Worm (Caenorhabditis elegans) whole organism, L2 larva: Measurements from ENCODE around the gene C36E8.4.

Source experiments
- C34F6.9 ChIP-seq: fragments of 150-350 bp; optimal IDR thresholded peaks from 2 replicates; lab custom pipeline; 2014; ENCODE audit warnings: missing biosample characterization, missing genetic modification characterization
- F13H6.1 ChIP-seq: sonication (generic microtip); optimal IDR thresholded peaks from 2 replicates; lab custom pipeline; 2016; ENCODE audit warnings: missing genetic modification characterization, missing compliant biosample characterization
- R02D3.7 ChIP-seq: fragments of 150-350 bp; optimal IDR thresholded peaks from 2 replicates; lab custom pipeline; 2014; ENCODE audit warnings: missing biosample characterization, missing genetic modification characterization
- Y55F3AM.14 ChIP-seq: fragments of 200-800 bp; sonication (Bioruptor generic); optimal IDR thresholded peaks from 2 replicates; lab custom pipeline; 2018; ENCODE audit warnings: mild to moderate bottlenecking, missing genetic modification characterization, missing compliant biosample characterization
- ZK546.5 ChIP-seq: sonication (generic microtip); optimal IDR thresholded peaks from 2 replicates; lab custom pipeline; 2017; ENCODE audit warnings: missing biosample characterization, missing genetic modification characterization
- alr-1 ChIP-seq: fragments of 150-350 bp; optimal IDR thresholded peaks from 2 replicates; lab custom pipeline; 2014; ENCODE audit warnings: missing biosample characterization, missing genetic modification characterization
- ama-1 ChIP-seq: fragments of 150-350 bp; optimal IDR thresholded peaks from 2 replicates; lab custom pipeline; 2018; ENCODE audit warnings: inconsistent platforms
- blmp-1 ChIP-seq: sonication (generic microtip); optimal IDR thresholded peaks from 2 replicates; lab custom pipeline; 2017; ENCODE audit warnings: missing genetic modification characterization, mild to moderate bottlenecking, missing compliant biosample characterization, antibody characterized with exemption, moderate library complexity; ENCODE audit not compliant: insufficient read depth
- ceh-16 ChIP-seq: fragments of 150-350 bp; optimal IDR thresholded peaks from 2 replicates; lab custom pipeline; 2014; ENCODE audit warnings: missing biosample characterization, missing genetic modification characterization
- ceh-82 ChIP-seq: fragments of 150-350 bp; optimal IDR thresholded peaks from 2 replicates; lab custom pipeline; 2014; ENCODE audit warnings: missing biosample characterization, missing genetic modification characterization
- crh-2 ChIP-seq: sonication (generic microtip); optimal IDR thresholded peaks from 2 replicates; lab custom pipeline; 2017; ENCODE audit warnings: missing biosample characterization, missing genetic modification characterization
- dmd-4 ChIP-seq: sonication (generic microtip); optimal IDR thresholded peaks from 2 replicates; lab custom pipeline; 2017; ENCODE audit warnings: missing biosample characterization, missing genetic modification characterization
- elt-1 ChIP-seq: fragments of 150-350 bp; optimal IDR thresholded peaks from 2 replicates; lab custom pipeline; 2014; ENCODE audit warnings: missing biosample characterization, missing genetic modification characterization
- elt-3 ChIP-seq: sonication (generic microtip); optimal IDR thresholded peaks from 2 replicates; lab custom pipeline; 2017; ENCODE audit warnings: missing biosample characterization, missing genetic modification characterization
- fos-1 ChIP-seq: fragments of 150-350 bp; optimal IDR thresholded peaks from 2 replicates; lab custom pipeline; 2014; ENCODE audit warnings: missing biosample characterization, missing genetic modification characterization
- gmeb-1 ChIP-seq: fragments of 150-350 bp; optimal IDR thresholded peaks from 2 replicates; lab custom pipeline; 2014; ENCODE audit warnings: missing biosample characterization, missing genetic modification characterization
- lin-11 ChIP-seq: fragments of 150-350 bp; sonication (generic microtip); optimal IDR thresholded peaks from 2 replicates; lab custom pipeline; 2014; ENCODE audit warnings: missing biosample characterization, missing genetic modification characterization, inconsistent platforms, mixed read lengths
- lin-13 ChIP-seq: fragments of 150-350 bp; optimal IDR thresholded peaks from 2 replicates; lab custom pipeline; 2014; ENCODE audit warnings: missing biosample characterization, missing genetic modification reagents, missing genetic modification characterization
- lin-39 ChIP-seq: fragments of 150-350 bp; optimal IDR thresholded peaks from 2 replicates; lab custom pipeline; 2014; ENCODE audit warnings: missing biosample characterization, missing genetic modification reagents, missing genetic modification characterization
- lsy-2 ChIP-seq, 2 experiments: fragments of 150-350 bp in 1 of 2; sonication (generic microtip) in 1 of 2; optimal IDR thresholded peaks; 2 replicates each; lab custom pipeline; 2014 to 2017; ENCODE audit warnings: missing biosample characterization in 2 of 2, missing genetic modification characterization in 2 of 2
- mab-5 ChIP-seq: fragments of 150-350 bp; optimal IDR thresholded peaks from 2 replicates; lab custom pipeline; 2014; ENCODE audit warnings: missing biosample characterization, missing genetic modification characterization
- mdl-1 ChIP-seq, 2 experiments: fragments of 150-350 bp in 1 of 2; sonication (generic microtip) in 1 of 2; optimal IDR thresholded peaks; 2 replicates each; lab custom pipeline; 2017; ENCODE audit warnings: missing biosample characterization in 2 of 2, missing genetic modification characterization in 2 of 2
- nhr-10 ChIP-seq: sonication (generic microtip); optimal IDR thresholded peaks from 2 replicates; lab custom pipeline; 2017; ENCODE audit warnings: missing biosample characterization, missing genetic modification characterization
- nhr-11 ChIP-seq: fragments of 150-350 bp; optimal IDR thresholded peaks from 2 replicates; lab custom pipeline; 2014; ENCODE audit warnings: missing biosample characterization, missing genetic modification characterization
- nhr-23 ChIP-seq: fragments of 150-350 bp; optimal IDR thresholded peaks from 2 replicates; lab custom pipeline; 2014; ENCODE audit warnings: missing biosample characterization, missing genetic modification reagents, missing genetic modification characterization
- nhr-237 ChIP-seq: fragments of 150-350 bp; optimal IDR thresholded peaks from 2 replicates; lab custom pipeline; 2014; ENCODE audit warnings: missing biosample characterization, missing genetic modification characterization
- nhr-25 ChIP-seq: fragments of 150-350 bp; sonication (generic microtip); optimal IDR thresholded peaks from 3 replicates; lab custom pipeline; 2014; ENCODE audit warnings: missing biosample characterization, missing genetic modification characterization
- nhr-77 ChIP-seq: fragments of 150-350 bp; optimal IDR thresholded peaks from 2 replicates; lab custom pipeline; 2014; ENCODE audit warnings: missing biosample characterization, missing genetic modification characterization
- peb-1 ChIP-seq: fragments of 150-350 bp; optimal IDR thresholded peaks from 2 replicates; lab custom pipeline; 2014; ENCODE audit warnings: missing biosample characterization, missing genetic modification characterization
- sem-4 ChIP-seq: fragments of 150-350 bp; optimal IDR thresholded peaks from 2 replicates; lab custom pipeline; 2014; ENCODE audit warnings: missing biosample characterization, missing genetic modification reagents, missing genetic modification characterization
- skn-1 ChIP-seq: sonication (generic microtip); optimal IDR thresholded peaks from 2 replicates; lab custom pipeline; 2017; ENCODE audit warnings: missing biosample characterization, missing genetic modification characterization
- sma-3 ChIP-seq: sonication (generic microtip); optimal IDR thresholded peaks from 2 replicates; lab custom pipeline; 2016; ENCODE audit warnings: missing genetic modification reagents, missing genetic modification characterization, missing compliant biosample characterization
- sma-9 ChIP-seq, 2 experiments: fragments of 150-350 bp in 1 of 2; sonication (generic microtip) in 1 of 2; optimal IDR thresholded peaks; 2 replicates each; lab custom pipeline; 2014 to 2016; ENCODE audit warnings: missing genetic modification characterization in 2 of 2, mild to moderate bottlenecking in 1 of 2, missing biosample characterization in 1 of 2, missing compliant biosample characterization in 1 of 2, missing genetic modification reagents in 1 of 2, moderate library complexity in 1 of 2
- snpc-4 ChIP-seq: fragments of 150-350 bp; optimal IDR thresholded peaks from 2 replicates; lab custom pipeline; 2014; ENCODE audit warnings: missing biosample characterization, missing genetic modification characterization
- unc-39 ChIP-seq: fragments of 150-350 bp; optimal IDR thresholded peaks from 2 replicates; lab custom pipeline; 2014; ENCODE audit warnings: missing biosample characterization, missing genetic modification characterization
- unc-55 ChIP-seq: fragments of 150-350 bp; sonication (generic microtip); optimal IDR thresholded peaks from 3 replicates; lab custom pipeline; 2014; ENCODE audit warnings: missing biosample characterization, missing genetic modification reagents, missing genetic modification characterization
- zag-1 ChIP-seq: fragments of 150-350 bp; optimal IDR thresholded peaks from 2 replicates; lab custom pipeline; 2014; ENCODE audit warnings: missing biosample characterization, missing genetic modification characterization
- ztf-11 ChIP-seq: sonication (generic microtip); optimal IDR thresholded peaks from 2 replicates; lab custom pipeline; 2017; ENCODE audit warnings: missing biosample characterization, missing genetic modification characterization
- ztf-4 ChIP-seq: fragments of 150-350 bp; optimal IDR thresholded peaks from 2 replicates; lab custom pipeline; 2014; ENCODE audit warnings: missing biosample characterization, missing genetic modification characterization

The C36E8.4 gene

ce11 chrIII:4034984-4035383 lies 22.8 kb downstream of the C36E8.4 start:
- TF ChIP-seq unc-55 (GFP tag; lab: Kevin White, UChicago) (peak; percentile 83), skn-1 (tag; lab: Kevin White, UChicago) (no peak), lsy-2 (tag; optimal IDR thresholded peaks at IDR 0.05; lab: Kevin White, UChicago) (peak in 1 of 2 experiments; percentile 0), nhr-25 (no peak), nhr-77 (no peak), ceh-82 (no peak), nhr-10 (no peak), sma-9 (GFP tag; optimal IDR thresholded peaks at IDR 0.05; lab: Kevin White, UChicago) (peak; percentile 20), sma-9 (tag; optimal IDR thresholded peaks at IDR 0.05; lab: Kevin White, UChicago) (no peak), zag-1 (tag; lab: Kevin White, UChicago) (peak; percentile 24), ztf-4 (no peak), peb-1 (no peak), fos-1 (tag; lab: Kevin White, UChicago) (no peak), nhr-23 (tag; lab: Kevin White, UChicago) (no peak), C34F6.9 (peak; percentile 38)

ce11 chrIII:4036740-4037139 lies 24.6 kb downstream of the C36E8.4 start, which contains the start of gene hum-5:
TSS of gene hum-5 (minus strand) at chrIII:4036840.
- no peak for TF ChIP-seq nhr-23 (tag; lab: Kevin White, UChicago)
- no peak for TF ChIP-seq nhr-77
- TF ChIP-seq sem-4 (tag; lab: Kevin White, UChicago), result no peak
- TF ChIP-seq elt-1 (tag; lab: Kevin White, UChicago), result no peak
- no peak for TF ChIP-seq ceh-16 (tag; lab: Kevin White, UChicago)
- TF ChIP-seq nhr-237 (tag; lab: Kevin White, UChicago), result no peak
- no peak for TF ChIP-seq lin-39
- TF ChIP-seq ZK546.5 (tag; lab: Kevin White, UChicago), result no peak
- no peak for TF ChIP-seq mab-5 (tag; lab: Kevin White, UChicago)
- no peak for TF ChIP-seq alr-1 (tag; lab: Kevin White, UChicago)
- TF ChIP-seq unc-39, result no peak
- no peak for TF ChIP-seq lsy-2 (tag; optimal IDR thresholded peaks at IDR 0.05; lab: Kevin White, UChicago)
- no peak for TF ChIP-seq nhr-25
- no peak for TF ChIP-seq mdl-1 (tag; optimal IDR thresholded peaks at IDR 0.05; lab: Kevin White, UChicago)
- no peak for TF ChIP-seq ztf-11 (tag; lab: Kevin White, UChicago)
- no peak for TF ChIP-seq zag-1 (tag; lab: Kevin White, UChicago)
- TF ChIP-seq, all 48 proteins: peak for 0

ce11 chrIII:4037332-4037731 lies 25.2 kb downstream of the C36E8.4 start:
- no peak for TF ChIP-seq lin-13 (GFP tag; lab: Kevin White, UChicago)
- peak; percentile 38 for TF ChIP-seq sem-4 (tag; lab: Kevin White, UChicago)
- TF ChIP-seq fos-1 (tag; lab: Kevin White, UChicago), result peak; percentile 10
- TF ChIP-seq F13H6.1 (tag; lab: Kevin White, UChicago), result peak; percentile 73
- TF ChIP-seq sma-9 (GFP tag; optimal IDR thresholded peaks at IDR 0.05; lab: Kevin White, UChicago), result peak; percentile 9
- no peak for TF ChIP-seq sma-9 (tag; optimal IDR thresholded peaks at IDR 0.05; lab: Kevin White, UChicago)
- no peak for TF ChIP-seq dmd-4 (tag; lab: Kevin White, UChicago)

ce11 chrIII:4039775-4040174 lies 27.6 kb downstream of the C36E8.4 start:
- TF ChIP-seq gmeb-1 (tag; lab: Kevin White, UChicago) (peak; percentile 37), fos-1 (tag; lab: Kevin White, UChicago) (peak; percentile 99), sma-9 (GFP tag; optimal IDR thresholded peaks at IDR 0.05; lab: Kevin White, UChicago) (peak; percentile 24), sma-9 (tag; optimal IDR thresholded peaks at IDR 0.05; lab: Kevin White, UChicago) (no peak), skn-1 (tag; lab: Kevin White, UChicago) (peak; percentile 78), mdl-1 (tag; optimal IDR thresholded peaks at IDR 0.05; lab: Kevin White, UChicago) (no peak), crh-2 (tag; lab: Kevin White, UChicago) (peak; percentile 46), F13H6.1 (tag; lab: Kevin White, UChicago) (no peak), blmp-1 (tag; lab: Kevin White, UChicago) (no peak)

ce11 chrIII:4049150-4049549 lies 37.0 kb downstream of the C36E8.4 start:
- TF ChIP-seq Y55F3AM.14 (GFP tag; lab: Kevin White, UChicago), result no peak
- TF ChIP-seq sma-3 (GFP tag; lab: Kevin White, UChicago), result no peak
- TF ChIP-seq peb-1, result no peak
- no peak for TF ChIP-seq F13H6.1 (tag; lab: Kevin White, UChicago)
- TF ChIP-seq lin-11 (tag; lab: Kevin White, UChicago), result no peak
- no peak for TF ChIP-seq ama-1
- TF ChIP-seq mdl-1 (tag; optimal IDR thresholded peaks at IDR 0.05; lab: Kevin White, UChicago), result no peak
- no peak for TF ChIP-seq elt-3
- no peak for TF ChIP-seq nhr-11 (tag; lab: Kevin White, UChicago)
- TF ChIP-seq snpc-4, result no peak
- no peak for TF ChIP-seq R02D3.7 (tag; lab: Kevin White, UChicago)
- TF ChIP-seq, all 48 proteins: peak for 0
